Worm (Caenorhabditis elegans): ENCODE results near the gene fat-7.
A peak's percentile ranks its signal among the peaks of the same experiment; 100 is the strongest.

Gene fat-7

DNA sequence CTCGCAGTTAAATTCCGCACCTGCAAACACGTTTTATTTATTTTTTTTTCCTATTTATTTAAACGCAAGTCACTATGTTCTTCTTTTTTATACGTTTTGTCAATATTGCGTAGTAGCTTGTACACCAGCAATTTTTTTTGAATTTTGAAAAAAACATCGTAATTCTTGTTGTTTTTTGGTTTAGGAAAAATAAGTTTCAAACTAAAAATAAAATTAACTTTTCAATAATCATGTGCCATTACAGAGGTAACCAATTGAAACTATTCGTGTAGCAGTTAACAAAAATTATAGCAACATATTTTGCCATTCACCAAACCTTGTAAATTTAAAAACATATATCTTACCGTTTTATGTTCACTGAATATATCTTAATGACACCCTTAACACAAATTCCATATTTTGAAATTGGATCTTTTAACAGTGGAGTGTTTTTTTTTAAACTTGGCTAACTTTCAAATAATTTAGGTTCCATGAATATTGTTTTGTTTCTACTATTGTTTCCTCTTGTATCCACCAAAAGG, 29.7 kb downstream of the fat-7 start, which contains the start of gene lmd-5:
Gene lmd-5, plus strand, starts transcription at position 471 of the 521 bp plus-strand sequence.
- TF ChIP-seq lin-13 (tag; optimal IDR thresholded peaks at IDR 0.05) (no peak), flh-1 (GFP tag; optimal IDR thresholded peaks at IDR 0.05) (no peak), nhr-76 (tag; optimal IDR thresholded peaks at IDR 0.05) (no peak), M03D4.4 (tag; optimal IDR thresholded peaks at IDR 0.05) (no peak), unc-39 (tag; optimal IDR thresholded peaks at IDR 0.05) (no peak), elt-1 (tag; optimal IDR thresholded peaks at IDR 0.05; ENCODE audit: borderline replicate concordance, insufficient read depth) (no peak), mls-2 (tag; optimal IDR thresholded peaks at IDR 0.05) (no peak)

DNA sequence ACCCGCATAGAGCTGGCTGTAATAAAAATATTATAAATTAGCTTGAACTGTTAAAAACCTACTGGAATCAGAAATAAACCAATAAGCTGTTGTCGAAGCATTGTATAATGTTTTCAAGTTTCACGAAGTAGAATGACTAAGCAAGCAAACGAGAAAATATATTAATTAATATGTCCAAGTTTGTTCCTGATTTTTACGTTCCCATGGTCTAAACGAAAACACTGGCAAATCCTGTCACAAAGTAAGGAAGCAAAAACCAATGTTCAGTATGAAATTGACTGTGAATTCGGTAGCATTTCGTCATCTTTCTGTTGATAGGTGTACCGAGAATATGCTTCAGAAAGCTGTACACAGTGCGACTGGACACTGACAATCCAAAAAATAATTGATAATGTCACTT, 32.8 kb downstream of the fat-7 start, which contains the start of gene srx-34:
Gene srx-34, minus strand, starts transcription at position 101 of the 400 bp plus-strand sequence.
- TF ChIP-seq lin-32 (GFP tag; optimal IDR thresholded peaks at IDR 0.05) = no peak

DNA sequence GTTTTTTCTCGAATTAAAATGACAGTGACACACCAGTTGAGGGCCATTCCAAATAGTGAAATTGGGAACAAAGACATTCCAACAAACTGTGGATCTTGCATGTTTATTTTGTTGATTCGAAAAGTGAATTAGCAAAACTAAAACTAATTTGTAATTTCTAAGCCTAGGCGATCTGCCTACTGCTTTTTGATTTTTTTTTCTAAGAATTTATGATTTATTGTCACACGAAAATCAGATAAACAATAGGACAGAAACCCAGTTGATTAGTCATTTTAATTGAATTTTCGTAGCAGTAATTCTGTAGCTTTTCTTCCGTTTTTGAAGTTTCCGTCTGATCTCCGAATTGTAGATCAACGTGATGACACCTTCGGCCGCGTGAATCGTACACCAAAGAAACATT, 34.1 kb downstream of the fat-7 start, which contains the start of gene srx-33:
Gene srx-33, minus strand, starts transcription at position 101 of the 400 bp plus-strand sequence.
- TF ChIP-seq nhr-76 (tag; optimal IDR thresholded peaks at IDR 0.05) (no peak), unc-120 (tag; optimal IDR thresholded peaks at IDR 0.05; ENCODE audit: poor library complexity, severe bottlenecking) (no peak), bed-3 (GFP tag; optimal IDR thresholded peaks at IDR 0.05) (no peak), mep-1 (tag; optimal IDR thresholded peaks at IDR 0.05) (no peak)

- TF ChIP-seq ztf-11 (tag; optimal IDR thresholded peaks at IDR 0.05) = no peak
These were observed 40.7 kb downstream of the fat-7 start for ce11 chrV:7112223-7112622.

- TF ChIP-seq nhr-237 (tag; optimal IDR thresholded peaks at IDR 0.05) (no peak), ces-1 (GFP tag; optimal IDR thresholded peaks at IDR 0.05) (peak; percentile 95), sptf-1 (tag; optimal IDR thresholded peaks at IDR 0.05) (no peak)
These were observed 41.7 kb downstream of the fat-7 start for ce11 chrV:7111276-7111675.

DNA sequence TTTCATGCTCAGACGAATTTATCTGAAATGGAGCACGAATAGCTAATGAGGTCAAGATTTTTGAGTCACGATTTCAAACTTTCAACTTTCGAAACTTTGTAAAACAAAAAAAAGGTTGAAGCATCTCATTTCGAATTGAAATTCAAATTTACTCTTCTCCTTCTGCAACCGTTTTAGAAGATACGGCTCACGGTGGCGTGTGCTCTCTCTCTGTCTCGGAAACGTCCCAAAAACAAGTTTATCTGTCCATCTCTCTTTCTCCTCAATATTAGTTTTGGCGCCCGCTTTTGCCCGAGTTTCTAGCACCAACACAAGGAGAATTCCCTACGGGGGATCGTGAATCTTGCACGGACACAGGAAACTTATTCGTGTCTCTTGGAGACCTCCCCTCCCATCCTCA, 42.6 kb downstream of the fat-7 start:
- TF ChIP-seq ceh-43 (GFP tag; optimal IDR thresholded peaks at IDR 0.05) (no peak), ces-1 (GFP tag; optimal IDR thresholded peaks at IDR 0.05) (peak; percentile 21)

ce11 chrV:7106499-7107152, 46.3 kb downstream of the fat-7 start:
- TF ChIP-seq M03D4.4 (tag; optimal IDR thresholded peaks at IDR 0.05) = no peak

DNA sequence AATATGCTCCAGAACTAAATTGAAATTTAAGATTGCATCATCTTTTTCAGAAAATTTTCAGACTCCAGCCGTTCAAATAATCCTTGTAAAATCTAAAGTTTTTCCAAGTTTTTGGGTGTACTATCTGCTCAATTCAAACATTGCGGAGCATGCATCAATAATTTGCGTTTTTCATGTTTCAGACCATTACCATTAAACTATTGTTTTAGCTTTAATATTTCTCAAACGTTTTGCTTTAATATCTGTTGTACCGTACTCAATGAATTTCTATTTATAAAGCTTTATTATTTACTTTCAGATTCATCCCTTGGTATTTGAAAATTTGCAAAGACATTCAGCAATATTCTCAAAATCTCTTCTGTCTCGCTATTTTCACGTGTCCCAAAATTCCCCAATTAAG, 49.7 kb downstream of the fat-7 start, which contains the start of gene odr-2:
Gene odr-2, plus strand, starts transcription at position 301 of the 400 bp plus-strand sequence.
- TF ChIP-seq tbx-8 (GFP tag; optimal IDR thresholded peaks at IDR 0.05) (no peak), ceh-39 (tag; optimal IDR thresholded peaks at IDR 0.05) (no peak), lin-32 (GFP tag; optimal IDR thresholded peaks at IDR 0.05) (no peak), nhr-2 (tag; optimal IDR thresholded peaks at IDR 0.05) (no peak), nhr-12 (tag; optimal IDR thresholded peaks at IDR 0.05) (no peak), mab-5 (tag; optimal IDR thresholded peaks at IDR 0.05) (no peak)

All from whole organism, mixed stage, embryonic.